Worm (Caenorhabditis elegans): ENCODE measurements around the gene Y39A3A.3.
A peak's percentile ranks its signal among the peaks of the same experiment; 100 is the strongest.

Gene Y39A3A.3

ce11 chrIII:2068248-2068647 is at the start of gene Y39A3A.3:
TSS of gene Y39A3A.3 (minus strand) at chrIII:2068348.
- no peak for TF ChIP-seq nhr-120 (GFP tag; IDR thresholded peaks at IDR 0.05)
- TF ChIP-seq mxl-1 (tag; optimal IDR thresholded peaks at IDR 0.05) = no peak
- no peak for TF ChIP-seq gei-17 (GFP tag; optimal IDR thresholded peaks at IDR 0.05)
- no peak for TF ChIP-seq Y79H2A.3 (GFP tag; conservative IDR thresholded peaks at IDR 0.05)

- TF ChIP-seq F49E8.2 (tag; optimal IDR thresholded peaks at IDR 0.05; ENCODE audit: insufficient read depth) (no peak), xnd-1 (tag; optimal IDR thresholded peaks at IDR 0.05) (no peak), sdz-38 (tag; optimal IDR thresholded peaks at IDR 0.05) (no peak), nfyb-1 (GFP tag; IDR thresholded peaks at IDR 0.05) (no peak), let-526 (GFP tag; IDR thresholded peaks at IDR 0.05) (no peak), die-1 (tag; optimal IDR thresholded peaks at IDR 0.05) (no peak), bed-1 (GFP tag; IDR thresholded peaks at IDR 0.05) (no peak), rcor-1 (GFP tag; IDR thresholded peaks at IDR 0.05) (no peak)
Observed at ce11 chrIII:2117541-2117940, 49.4 kb upstream of the Y39A3A.3 start, which contains the start of gene Y48G9A.6. TSS of gene Y48G9A.6 (plus strand) at chrIII:2117841.

DNA sequence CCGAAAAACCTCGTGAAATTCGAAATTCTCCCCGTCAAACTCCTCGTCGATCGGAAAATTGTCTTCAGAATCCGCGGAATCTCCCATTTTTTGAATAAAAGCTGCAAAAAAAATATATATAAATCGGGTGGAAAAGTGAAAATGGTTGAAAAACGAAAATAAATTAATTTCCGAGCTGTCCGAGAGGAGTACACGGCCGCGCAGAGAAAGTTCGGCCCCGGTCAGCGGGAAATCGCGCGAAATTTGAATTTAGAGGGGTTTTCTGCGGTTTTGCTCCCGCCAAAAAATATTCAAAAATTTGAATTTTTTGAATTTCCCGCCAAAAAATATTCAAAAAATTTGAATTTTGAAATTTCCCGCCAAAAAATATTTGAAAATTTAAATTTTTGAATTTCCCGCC is 48.6 kb upstream of the Y39A3A.3 start, which contains the start of gene Y48G9A.11:
Gene Y48G9A.11 (minus strand): TSS at position 101 of the 400 bp plus-strand sequence.
- no peak for TF ChIP-seq lag-1 (GFP tag; IDR thresholded peaks at IDR 0.05)
- TF ChIP-seq F33H1.4 (GFP tag; IDR thresholded peaks at IDR 0.05) = peak; percentile 33
- TF ChIP-seq mcd-1 (GFP tag; IDR thresholded peaks at IDR 0.05) = peak; percentile 39; the same call in 1 of the 2 replicates
- peak; percentile 36 for TF ChIP-seq lin-54 (GFP tag; optimal IDR thresholded peaks at IDR 0.05)

DNA sequence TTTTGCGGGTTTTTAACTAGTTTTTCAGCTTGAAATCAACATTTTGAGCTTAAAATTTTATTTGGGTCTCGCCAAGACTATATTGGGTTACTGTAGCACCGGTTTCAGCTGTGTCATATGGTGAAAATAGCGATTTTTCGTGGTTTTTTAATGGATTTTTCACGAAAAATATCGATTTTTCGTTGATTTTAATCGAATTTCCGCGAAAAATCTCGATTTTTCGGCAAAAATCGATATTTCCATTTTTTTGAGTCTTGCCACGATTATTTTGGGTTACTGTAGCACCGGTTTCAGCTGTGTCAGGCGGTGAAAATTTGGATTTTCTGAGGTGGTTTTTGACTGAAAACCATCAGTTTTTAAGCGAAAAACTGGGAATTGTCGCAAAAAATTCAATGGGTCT is 47.2 kb upstream of the Y39A3A.3 start:
- TF ChIP-seq T07F8.4 (tag; optimal IDR thresholded peaks at IDR 0.05) = no peak
- TF ChIP-seq aptf-3 (GFP tag; IDR thresholded peaks at IDR 0.05) = no peak

DNA sequence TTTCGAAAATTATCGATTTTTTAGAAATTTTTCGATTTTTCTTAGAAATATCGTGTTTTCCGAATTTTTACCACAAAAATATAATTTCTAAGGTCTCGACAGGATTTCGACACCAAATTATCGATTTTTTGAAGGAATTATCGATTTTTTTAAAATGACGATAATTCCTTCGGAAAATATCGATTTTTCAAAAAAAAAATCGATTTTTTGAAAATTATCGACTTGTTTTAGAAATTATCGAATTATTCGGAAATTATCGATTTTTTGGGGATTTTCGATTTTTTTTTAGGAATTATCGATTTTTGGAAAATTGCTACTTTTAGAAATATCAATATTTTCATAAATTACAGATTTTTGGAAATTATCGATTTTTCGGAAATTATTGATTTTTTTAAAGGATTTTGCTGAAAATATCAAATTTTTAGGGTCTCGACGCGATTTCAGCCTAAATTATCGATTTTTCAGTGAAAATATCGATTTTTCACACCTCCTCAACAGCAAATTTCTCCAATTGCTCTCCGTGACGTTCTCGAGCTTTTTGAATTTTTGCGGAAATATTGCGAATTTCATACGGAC is 44.5 kb upstream of the Y39A3A.3 start:
- TF ChIP-seq lsl-1 (GFP tag; optimal IDR thresholded peaks at IDR 0.05) (no peak), rcor-1 (GFP tag; IDR thresholded peaks at IDR 0.05) (no peak), F10E7.11 (tag; optimal IDR thresholded peaks at IDR 0.05) (no peak), F55B11.4 (tag; optimal IDR thresholded peaks at IDR 0.05; ENCODE audit: borderline replicate concordance, insufficient read depth) (no peak), nhr-120 (GFP tag; IDR thresholded peaks at IDR 0.05) (no peak), madf-6 (GFP tag; IDR thresholded peaks at IDR 0.05) (no peak), repo-1 (tag; optimal IDR thresholded peaks at IDR 0.05) (no peak), nfya-2 (GFP tag; IDR thresholded peaks at IDR 0.05) (no peak), egl-44 (GFP tag; IDR thresholded peaks at IDR 0.05) (no peak), snpc-1.3 (tag; optimal IDR thresholded peaks at IDR 0.05; ENCODE audit: insufficient read depth) (no peak), T26A5.8 (tag; optimal IDR thresholded peaks at IDR 0.05) (no peak), let-526 (GFP tag; IDR thresholded peaks at IDR 0.05) (no peak), rec-8 (tag; optimal IDR thresholded peaks at IDR 0.05) (no peak)

- TF ChIP-seq rpc-1 (optimal IDR thresholded peaks at IDR 0.05) (no peak), rpc-1 (tag; optimal IDR thresholded peaks at IDR 0.05) (no peak), mcd-1 (GFP tag; IDR thresholded peaks at IDR 0.05) (peak; percentile 55)
Observed at ce11 chrIII:2112009-2112408, 43.9 kb upstream of the Y39A3A.3 start.
